Fruit fly (Drosophila melanogaster) whole organism, prepupa: Measurements from ENCODE around the gene CG11350.

ENCODE experiments used
- CG10631 ChIP-seq: fragments of 200-800 bp; sonication (Bioruptor generic); optimal IDR thresholded peaks from 2 replicates; lab custom pipeline; 2016; ENCODE audit warnings: missing biosample characterization, missing genetic modification characterization
- CG11294 ChIP-seq: fragments of 200-800 bp; sonication (Bioruptor generic); IDR thresholded peaks from 2 replicates; pipeline ENCODE4 v1.3.6; 2022; ENCODE audit warnings: missing biosample characterization, missing genetic modification characterization
- CG11762 ChIP-seq: fragments of 200-800 bp; sonication (Bioruptor generic); optimal IDR thresholded peaks from 3 replicates; lab custom pipeline; 2016; ENCODE audit warnings: missing biosample characterization, missing genetic modification characterization; ENCODE audit not compliant: insufficient read depth
- CG11902 ChIP-seq: fragments of 200-800 bp; sonication (Bioruptor generic); optimal IDR thresholded peaks from 3 replicates; lab custom pipeline; 2016; ENCODE audit warnings: missing biosample characterization, missing genetic modification characterization
- CG1621 ChIP-seq: fragments of 200-800 bp; sonication (Bioruptor generic); optimal IDR thresholded peaks from 3 replicates; lab custom pipeline; 2018; ENCODE audit warnings: missing biosample characterization, mild to moderate bottlenecking, missing genetic modification characterization
- CG16779 ChIP-seq: fragments of 200-800 bp; sonication (Bioruptor generic); optimal IDR thresholded peaks from 3 replicates; lab custom pipeline; 2017; ENCODE audit warnings: missing biosample characterization, mild to moderate bottlenecking, missing genetic modification characterization
- CG31627 ChIP-seq: fragments of 200-800 bp; sonication (Bioruptor generic); optimal IDR thresholded peaks from 3 replicates; lab custom pipeline; 2016; ENCODE audit warnings: missing biosample characterization, missing genetic modification characterization
- CG32006 ChIP-seq: fragments of 200-800 bp; sonication (Bioruptor generic); optimal IDR thresholded peaks from 3 replicates; lab custom pipeline; 2017; ENCODE audit warnings: missing biosample characterization, mild to moderate bottlenecking, missing genetic modification characterization
- CG4318 ChIP-seq: fragments of 200-800 bp; sonication (Bioruptor generic); optimal IDR thresholded peaks from 3 replicates; lab custom pipeline; 2017; ENCODE audit warnings: missing biosample characterization, mild to moderate bottlenecking, missing genetic modification characterization
- CG6792 ChIP-seq: fragments of 200-800 bp; sonication (Bioruptor generic); optimal IDR thresholded peaks from 3 replicates; lab custom pipeline; 2016; ENCODE audit warnings: missing biosample characterization, missing genetic modification characterization
- CG6808 ChIP-seq: fragments of 200-800 bp; sonication (Bioruptor generic); optimal IDR thresholded peaks from 3 replicates; lab custom pipeline; 2017; ENCODE audit warnings: missing biosample characterization, missing genetic modification characterization, mild to moderate bottlenecking, moderate library complexity, missing genetic modification reagents
- CG7368 ChIP-seq: fragments of 200-800 bp; sonication (Bioruptor generic); optimal IDR thresholded peaks from 3 replicates; lab custom pipeline; 2016; ENCODE audit warnings: missing biosample characterization, missing genetic modification characterization
- CG8119 ChIP-seq: fragments of 200-800 bp; sonication (Bioruptor generic); IDR thresholded peaks from 3 replicates; pipeline ENCODE4 v1.3.6; 2022; ENCODE audit warnings: missing biosample characterization, missing genetic modification characterization
- CG8319 ChIP-seq: fragments of 200-800 bp; sonication (Bioruptor generic); optimal IDR thresholded peaks from 3 replicates; lab custom pipeline; 2016; ENCODE audit warnings: missing biosample characterization, missing genetic modification characterization
- CG9139 ChIP-seq: fragments of 200-800 bp; sonication (Bioruptor generic); optimal IDR thresholded peaks from 3 replicates; lab custom pipeline; 2017; ENCODE audit warnings: missing biosample characterization, mild to moderate bottlenecking, missing genetic modification characterization
- Eip75B ChIP-seq: fragments of 200-800 bp; sonication (Bioruptor generic); optimal IDR thresholded peaks from 3 replicates; lab custom pipeline; 2016; ENCODE audit warnings: missing biosample characterization, missing genetic modification characterization
- Eip78C ChIP-seq: fragments of 200-800 bp; sonication (Bioruptor generic); peaks from one replicate; lab custom pipeline; 2016; ENCODE audit warnings: missing biosample characterization, missing genetic modification characterization
- Ets21C ChIP-seq: fragments of 200-800 bp; sonication (Bioruptor generic); optimal IDR thresholded peaks from 3 replicates; lab custom pipeline; 2016; ENCODE audit warnings: missing biosample characterization, missing genetic modification characterization
- Ets96B ChIP-seq: fragments of 200-800 bp; optimal IDR thresholded peaks from 2 replicates; lab custom pipeline; 2019; ENCODE audit warnings: missing biosample characterization, mild to moderate bottlenecking, missing genetic modification characterization, moderate library complexity
- Gug ChIP-seq: fragments of 200-800 bp; sonication (Bioruptor generic); IDR thresholded peaks from 2 replicates; pipeline ENCODE4 v1.3.6; 2022; ENCODE audit warnings: missing biosample characterization, missing genetic modification characterization
- Hr38 ChIP-seq: sonication (Bioruptor generic); optimal IDR thresholded peaks from 2 replicates; lab custom pipeline; 2016; ENCODE audit warnings: missing biosample characterization, missing genetic modification characterization
- Hr39 ChIP-seq: fragments of 200-800 bp; sonication (Bioruptor generic); optimal IDR thresholded peaks from 2 replicates; lab custom pipeline; 2016; ENCODE audit warnings: missing biosample characterization, missing genetic modification characterization
- Lpt ChIP-seq: fragments of 200-800 bp; sonication (Bioruptor generic); optimal IDR thresholded peaks from 3 replicates; lab custom pipeline; 2016; ENCODE audit warnings: missing biosample characterization, missing genetic modification characterization
- Met ChIP-seq: fragments of 200-800 bp; sonication (Bioruptor generic); optimal IDR thresholded peaks from 3 replicates; lab custom pipeline; 2016; ENCODE audit warnings: missing biosample characterization, missing genetic modification characterization
- Sox15 ChIP-seq: fragments of 200-800 bp; sonication (Bioruptor generic); optimal IDR thresholded peaks from 3 replicates; lab custom pipeline; 2016; ENCODE audit warnings: missing biosample characterization, missing genetic modification characterization
- achi ChIP-seq: fragments of 200-800 bp; sonication (Bioruptor generic); optimal IDR thresholded peaks from 3 replicates; lab custom pipeline; 2016; ENCODE audit warnings: missing biosample characterization, missing genetic modification characterization
- dsx ChIP-seq: fragments of 200-800 bp; optimal IDR thresholded peaks from 3 replicates; lab custom pipeline; 2019; ENCODE audit warnings: missing biosample characterization, mild to moderate bottlenecking, missing genetic modification characterization, moderate library complexity; ENCODE audit not compliant: poor library complexity, severe bottlenecking
- fd59A ChIP-seq: fragments of 200-800 bp; sonication (Bioruptor generic); optimal IDR thresholded peaks from 2 replicates; lab custom pipeline; 2017; ENCODE audit warnings: missing biosample characterization, mild to moderate bottlenecking, missing genetic modification characterization, missing genetic modification reagents
- fd85E ChIP-seq: fragments of 200-800 bp; sonication (Bioruptor generic); optimal IDR thresholded peaks from 3 replicates; lab custom pipeline; 2016; ENCODE audit warnings: missing biosample characterization, missing genetic modification characterization
- net ChIP-seq: fragments of 200-800 bp; sonication (Bioruptor generic); optimal IDR thresholded peaks from 3 replicates; lab custom pipeline; 2016; ENCODE audit warnings: missing biosample characterization, missing genetic modification characterization
- ss ChIP-seq, 2 experiments: fragments of 200-800 bp; sonication (Bioruptor generic); optimal IDR thresholded peaks; 2 replicates in 1 of 2; 3 replicates in 1 of 2; lab custom pipeline; 2017 to 2018; ENCODE audit warnings: mild to moderate bottlenecking in 2 of 2, missing biosample characterization in 2 of 2, missing genetic modification characterization in 2 of 2, moderate library complexity in 1 of 2
- svp ChIP-seq: fragments of 200-800 bp; sonication (Bioruptor generic); peaks from one replicate; lab custom pipeline; 2016; ENCODE audit warnings: missing biosample characterization, missing genetic modification characterization
- topi ChIP-seq: fragments of 200-800 bp; sonication (Bioruptor generic); optimal IDR thresholded peaks from 3 replicates; lab custom pipeline; 2016; ENCODE audit warnings: missing biosample characterization, missing genetic modification characterization
- vri ChIP-seq: fragments of 200-800 bp; sonication (Bioruptor generic); optimal IDR thresholded peaks from 3 replicates; lab custom pipeline; 2016; ENCODE audit warnings: missing biosample characterization, mild to moderate bottlenecking, missing genetic modification characterization

CG11350 gene

dm6 chr3L:4474946-4475470, 7.6 kb upstream of the CG11350 start (continued):
- TF ChIP-seq CG9139 (GFP tag; lab: Kevin White, UChicago) (peak; percentile 40), dsx (GFP tag; lab: Kevin White, UChicago) (no peak), CG11294 (GFP tag; lab: Robert Waterston, UW) (no peak), Eip78C (GFP tag; lab: Kevin White, UChicago) (peak; percentile 90), Hr38 (no peak), Hr39 (GFP tag; lab: Kevin White, UChicago) (no peak), CG16779 (peak; percentile 22), CG32006 (GFP tag; lab: Kevin White, UChicago) (peak; percentile 31), CG4318 (no peak), Sox15 (GFP tag; lab: Kevin White, UChicago) (no peak), CG6808 (GFP tag; lab: Kevin White, UChicago) (peak; percentile 14), CG8319 (GFP tag; lab: Kevin White, UChicago) (peak; percentile 33), Eip75B (GFP tag; lab: Kevin White, UChicago) (peak; percentile 40), ss (GFP tag; optimal IDR thresholded peaks at IDR 0.05; lab: Kevin White, UChicago) (peak in 1 of 2 experiments; percentile 62), Ets21C (no peak), Lpt (GFP tag; lab: Kevin White, UChicago) (no peak)

dm6 chr3L:4475704-4476103, 6.9 kb upstream of the CG11350 start:
- TF ChIP-seq CG8119 (0 out of 3 replicates have a peak, but pooled peaks have one; percentile 2), Ets96B (tag; lab: Kevin White, UChicago) (no peak)

- no peak for TF ChIP-seq Lpt (GFP tag; lab: Kevin White, UChicago)
- no peak for TF ChIP-seq net (GFP tag; lab: Kevin White, UChicago)
- no peak for TF ChIP-seq CG7368
- no peak for TF ChIP-seq vri (GFP tag; lab: Kevin White, UChicago)
- no peak for TF ChIP-seq CG11902 (GFP tag; lab: Kevin White, UChicago)
- no peak for TF ChIP-seq CG31627 (GFP tag; lab: Kevin White, UChicago)
- no peak for TF ChIP-seq svp
- no peak for TF ChIP-seq topi
- no peak for TF ChIP-seq Gug
Observed at dm6 chr3L:4477656-4478254, 4.9 kb upstream of the CG11350 start.

- TF ChIP-seq achi: no peak
- no peak for TF ChIP-seq Met (GFP tag; lab: Kevin White, UChicago)
- TF ChIP-seq Lpt (GFP tag; lab: Kevin White, UChicago): no peak
- no peak for TF ChIP-seq Ets96B (tag; lab: Kevin White, UChicago)
- TF ChIP-seq CG10631 (GFP tag; lab: Kevin White, UChicago): no peak
- TF ChIP-seq CG11294 (GFP tag; lab: Robert Waterston, UW): no peak
- TF ChIP-seq CG1621 (tag; lab: Kevin White, UChicago): no peak
- TF ChIP-seq CG11762 (GFP tag; lab: Kevin White, UChicago): no peak
Observed at dm6 chr3L:4479938-4480337, 2.7 kb upstream of the CG11350 start, which contains the start of gene CG7465. TSS of gene CG7465 (plus strand) at chr3L:4480283.

- TF ChIP-seq fd85E (no peak), fd59A (GFP tag; lab: Kevin White, UChicago) (no peak), CG6792 (GFP tag; lab: Kevin White, UChicago) (no peak)
- TF ChIP-seq, all 60 proteins: peak for 0
Observed at dm6 chr3L:4480764-4481163, 1.8 kb upstream of the CG11350 start.
